Fruit fly (Drosophila melanogaster): Measurements from ENCODE around the gene CG15027.

dm6 chrX:15125496-15125895, 39.9 kb upstream of the CG15027 start, which contains the start of gene drd:
- TF ChIP-seq Pif1B (GFP tag; optimal IDR thresholded peaks at IDR 0.05) (no peak), gl (tag; optimal IDR thresholded peaks at IDR 0.05) (no peak), EcR (GFP tag; optimal IDR thresholded peaks at IDR 0.05) (no peak), CG8301 (tag; optimal IDR thresholded peaks at IDR 0.05) (no peak)
